Worm (Caenorhabditis elegans) whole organism, L4/young adult: ENCODE data around the gene srbc-36.

ENCODE experiments used
- W03F9.2 ChIP-seq: fragments of 150-350 bp; optimal IDR thresholded peaks from 2 replicates; lab custom pipeline; 2014; ENCODE audit warnings: missing biosample characterization, missing genetic modification characterization
- him-1 ChIP-seq: sonication (generic microtip); optimal IDR thresholded peaks from 2 replicates; lab custom pipeline; 2016; ENCODE audit warnings: missing genotype, missing genetic modification reagents, missing genetic modification characterization, missing compliant biosample characterization

DNA sequence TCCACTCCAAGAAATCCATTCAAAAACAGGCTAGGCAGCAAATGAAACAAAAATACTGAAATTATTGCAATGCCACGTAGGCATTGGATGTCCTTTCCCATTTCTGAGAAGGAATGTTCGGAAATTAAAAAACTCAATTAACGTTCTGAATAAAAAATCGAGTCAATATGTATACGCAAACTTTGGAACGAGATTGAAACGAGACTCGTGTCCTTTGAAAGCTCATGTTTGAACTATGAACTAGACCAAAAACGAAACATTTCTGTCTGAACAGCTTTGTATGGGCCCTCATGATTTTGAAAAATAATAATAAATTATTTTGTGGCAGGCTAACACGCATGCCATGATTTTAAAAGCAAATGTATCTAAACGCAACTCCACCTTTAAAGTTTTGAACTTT is 15.3 kb downstream of the srbc-36 start, which contains the start of gene oac-2:
- TF ChIP-seq him-1 (no peak), W03F9.2 (tag; lab: Kevin White, UChicago) (no peak)
